Worm (Caenorhabditis elegans) whole organism, mixed stage, embryonic: ENCODE results near the gene F28F8.7.

Experiments
- cnd-1 ChIP-seq: fragments of 200-800 bp; sonication (Bioruptor generic); optimal IDR thresholded peaks from 2 replicates; lab custom pipeline; 2018; ENCODE audit warnings: mild to moderate bottlenecking, missing genetic modification characterization, missing compliant biosample characterization
- elt-1 ChIP-seq: sonication (generic microtip); optimal IDR thresholded peaks from 2 replicates; lab custom pipeline; 2017; ENCODE audit warnings: missing genetic modification characterization, mild to moderate bottlenecking, missing compliant biosample characterization, antibody characterized with exemption, moderate library complexity, borderline replicate concordance; ENCODE audit not compliant: insufficient read depth
- ham-2 ChIP-seq: fragments of 200-800 bp; sonication (Bioruptor generic); optimal IDR thresholded peaks from 2 replicates; lab custom pipeline; 2018; ENCODE audit warnings: mild to moderate bottlenecking, missing genetic modification characterization, missing compliant biosample characterization
- lsy-2 ChIP-seq: fragments of 150-350 bp; optimal IDR thresholded peaks from 2 replicates; lab custom pipeline; 2014; ENCODE audit warnings: missing biosample characterization, missing genetic modification characterization
- mab-5 ChIP-seq: fragments of 150-350 bp; optimal IDR thresholded peaks from 2 replicates; lab custom pipeline; 2014; ENCODE audit warnings: missing biosample characterization, missing genetic modification characterization
- mls-2 ChIP-seq: sonication (generic microtip); optimal IDR thresholded peaks from 2 replicates; lab custom pipeline; 2016; ENCODE audit warnings: mild to moderate bottlenecking, missing genetic modification characterization, moderate library complexity, missing compliant biosample characterization
- nhr-2 ChIP-seq: fragments of 150-350 bp; optimal IDR thresholded peaks from 2 replicates; lab custom pipeline; 2014; ENCODE audit warnings: missing biosample characterization, missing genetic modification characterization
- nhr-237 ChIP-seq: fragments of 150-350 bp; optimal IDR thresholded peaks from 2 replicates; lab custom pipeline; 2014; ENCODE audit warnings: missing biosample characterization, missing genetic modification characterization
- nhr-28 ChIP-seq: fragments of 150-350 bp; optimal IDR thresholded peaks from 2 replicates; lab custom pipeline; 2014; ENCODE audit warnings: missing biosample characterization, missing genetic modification characterization
- nhr-76 ChIP-seq: sonication (generic microtip); optimal IDR thresholded peaks from 2 replicates; lab custom pipeline; 2017; ENCODE audit warnings: missing biosample characterization, missing genetic modification characterization
- pha-4 ChIP-seq: fragments of 150-350 bp; optimal IDR thresholded peaks from 2 replicates; lab custom pipeline; 2018; ENCODE audit warnings: missing biosample characterization, missing genetic modification reagents, missing genetic modification characterization
- unc-62 ChIP-seq: fragments of 150-350 bp; optimal IDR thresholded peaks from 2 replicates; lab custom pipeline; 2014; ENCODE audit warnings: missing biosample characterization, missing genetic modification reagents, missing genetic modification characterization
- ztf-11 ChIP-seq: fragments of 150-350 bp; optimal IDR thresholded peaks from 2 replicates; lab custom pipeline; 2014; ENCODE audit warnings: missing biosample characterization, missing genetic modification characterization

ce11 chrV:15605045-15605444 lies 14.6 kb upstream of the F28F8.7 start, which contains the start of gene fbxa-154:
- TF ChIP-seq unc-62 (GFP tag; lab: Kevin White, UChicago) (no peak), mab-5 (tag; lab: Kevin White, UChicago) (no peak), pha-4 (tag; lab: Kevin White, UChicago) (no peak), elt-1 (tag; lab: Kevin White, UChicago) (no peak), nhr-237 (tag; lab: Kevin White, UChicago) (no peak), nhr-76 (tag; lab: Kevin White, UChicago) (no peak), lsy-2 (tag; lab: Kevin White, UChicago) (no peak), ham-2 (GFP tag; lab: Kevin White, UChicago) (no peak), nhr-2 (tag; lab: Kevin White, UChicago) (no peak), cnd-1 (no peak), nhr-28 (tag; lab: Kevin White, UChicago) (no peak), ztf-11 (no peak), mls-2 (tag; lab: Kevin White, UChicago) (no peak)
